Fruit fly (Drosophila melanogaster): Measurements from ENCODE around the gene CG34313.

DNA sequence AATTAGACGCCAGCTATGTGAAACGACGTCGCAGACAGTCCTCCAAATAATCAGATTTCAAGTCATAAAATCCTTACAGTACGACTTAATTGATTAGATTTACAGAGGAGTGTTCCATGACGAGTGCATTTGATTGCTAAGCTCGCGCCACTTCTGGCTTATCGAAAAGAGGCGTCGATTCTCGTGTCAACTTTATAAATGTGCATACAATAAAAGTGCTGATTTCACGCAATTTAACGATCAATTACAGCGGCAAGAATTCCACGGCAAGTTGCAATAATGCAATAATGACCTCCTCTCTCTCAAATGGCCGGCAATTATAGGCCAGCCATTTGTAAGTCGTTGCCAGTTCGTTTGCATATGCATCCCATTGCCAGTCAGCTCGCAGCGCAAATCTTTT, 3.1 kb downstream of the CG34313 start:
- TF ChIP-seq psq (GFP tag; optimal IDR thresholded peaks at IDR 0.05), result no peak
- TF ChIP-seq Hnf4 (GFP tag; optimal IDR thresholded peaks at IDR 0.05), result no peak
- no peak for TF ChIP-seq usp (GFP tag; optimal IDR thresholded peaks at IDR 0.05)
- no peak for TF ChIP-seq GATAd (GFP tag; optimal IDR thresholded peaks at IDR 0.05)
- no peak for TF ChIP-seq Myc (optimal IDR thresholded peaks at IDR 0.05)
- no peak for TF ChIP-seq br (GFP tag; optimal IDR thresholded peaks at IDR 0.05)
- TF ChIP-seq Hr83 (GFP tag; optimal IDR thresholded peaks at IDR 0.05; ENCODE audit: poor library complexity, severe bottlenecking), result no peak
- TF ChIP-seq Abd-B (GFP tag; optimal IDR thresholded peaks at IDR 0.05), result no peak
- TF ChIP-seq Hr78 (GFP tag; optimal IDR thresholded peaks at IDR 0.05), result no peak
- TF ChIP-seq pan (optimal IDR thresholded peaks at IDR 0.05), result no peak
- no peak for TF ChIP-seq OdsH (GFP tag; optimal IDR thresholded peaks at IDR 0.05)
- TF ChIP-seq Vsx2 (GFP tag; optimal IDR thresholded peaks at IDR 0.05; ENCODE audit: partially characterized antibody), result no peak
- no peak for TF ChIP-seq h (GFP tag; optimal IDR thresholded peaks at IDR 0.05)
- TF ChIP-seq lola (GFP tag; optimal IDR thresholded peaks at IDR 0.05), result no peak

Measured in whole organism, wandering third instar larva.